Worm (Caenorhabditis elegans) whole organism, young adult: ENCODE data around the gene cest-3.

Experiments
- B0336.3 ChIP-seq: fragments of 200-800 bp; sonication (Bioruptor generic); IDR thresholded peaks from 2 replicates; pipeline ENCODE4 v1.3.6; 2022; ENCODE audit warnings: missing genetic modification characterization, missing compliant biosample characterization
- C06A6.2 ChIP-seq: fragments of 200-800 bp; sonication (Bioruptor generic); conservative IDR thresholded peaks from 2 replicates; pipeline ENCODE4 v1.3.6; 2022; ENCODE audit warnings: missing genetic modification characterization, missing compliant biosample characterization
- C17E4.6 ChIP-seq: fragments of 200-800 bp; sonication (Bioruptor generic); IDR thresholded peaks from 2 replicates; pipeline ENCODE4 v1.3.6; 2022; ENCODE audit warnings: missing genetic modification reagents, missing genetic modification characterization, missing compliant biosample characterization
- D2030.7 ChIP-seq: fragments of 200-800 bp; sonication (Bioruptor generic); IDR thresholded peaks from 2 replicates; pipeline ENCODE4 v1.3.6; 2022; ENCODE audit warnings: missing genetic modification reagents, missing genetic modification characterization, missing compliant biosample characterization
- F22D6.2 ChIP-seq: sonication (generic microtip); optimal IDR thresholded peaks from 2 replicates; lab custom pipeline; 2016; ENCODE audit warnings: mild to moderate bottlenecking, missing genetic modification characterization, missing compliant biosample characterization
- F49E8.2 ChIP-seq: sonication (generic microtip); optimal IDR thresholded peaks from 3 replicates; lab custom pipeline; 2017; ENCODE audit warnings: missing genetic modification characterization, mild to moderate bottlenecking, missing compliant biosample characterization, antibody characterized with exemption, moderate library complexity; ENCODE audit not compliant: insufficient read depth
- F57A8.1 ChIP-seq: fragments of 200-800 bp; sonication (Bioruptor generic); optimal IDR thresholded peaks from 2 replicates; lab custom pipeline; 2018; ENCODE audit warnings: mild to moderate bottlenecking, missing genetic modification characterization, moderate library complexity, missing compliant biosample characterization
- K11D2.4 ChIP-seq: fragments of 200-800 bp; sonication (Bioruptor generic); IDR thresholded peaks from 2 replicates; pipeline ENCODE4 v1.3.6; 2022; ENCODE audit warnings: missing genetic modification reagents, missing genetic modification characterization, missing compliant biosample characterization
- Y53F4B.3 ChIP-seq: fragments of 200-800 bp; sonication (Bioruptor generic); IDR thresholded peaks from 2 replicates; pipeline ENCODE4 v1.3.6; 2022; ENCODE audit warnings: missing genetic modification reagents, missing genetic modification characterization, missing compliant biosample characterization
- Y56A3A.18 ChIP-seq: fragments of 200-800 bp; sonication (Bioruptor generic); IDR thresholded peaks from 2 replicates; pipeline ENCODE4 v1.3.6; 2022; ENCODE audit warnings: missing genetic modification reagents, missing genetic modification characterization, missing compliant biosample characterization
- ZK185.1 ChIP-seq: sonication (generic microtip); optimal IDR thresholded peaks from 2 replicates; lab custom pipeline; 2016; ENCODE audit warnings: mild to moderate bottlenecking, missing genetic modification characterization, missing compliant biosample characterization; ENCODE audit not compliant: poor library complexity, severe bottlenecking
- attf-5 ChIP-seq: fragments of 200-800 bp; sonication (Bioruptor generic); optimal IDR thresholded peaks from 2 replicates; lab custom pipeline; 2018; ENCODE audit warnings: mild to moderate bottlenecking, missing genetic modification characterization, missing compliant biosample characterization
- ceh-100 ChIP-seq: fragments of 200-800 bp; sonication (Bioruptor generic); IDR thresholded peaks from 2 replicates; pipeline ENCODE4 v1.3.6; 2022; ENCODE audit warnings: missing genetic modification reagents, missing genetic modification characterization, missing compliant biosample characterization
- ceh-91 ChIP-seq: fragments of 200-800 bp; sonication (Bioruptor generic); IDR thresholded peaks from 2 replicates; pipeline ENCODE4 v1.3.6; 2022; ENCODE audit warnings: missing genetic modification reagents, missing genetic modification characterization, missing compliant biosample characterization
- chd-7 ChIP-seq: sonication (generic microtip); optimal IDR thresholded peaks from 2 replicates; lab custom pipeline; 2016; ENCODE audit warnings: mild to moderate bottlenecking, missing genetic modification characterization, moderate library complexity, missing compliant biosample characterization
- dpl-1 ChIP-seq: fragments of 150-350 bp; optimal IDR thresholded peaks from 2 replicates; lab custom pipeline; 2014; ENCODE audit warnings: missing biosample characterization, missing genetic modification reagents, missing genetic modification characterization
- egl-44 ChIP-seq: fragments of 200-800 bp; sonication (Bioruptor generic); IDR thresholded peaks from 2 replicates; pipeline ENCODE4 v1.3.6; 2022; ENCODE audit warnings: missing genetic modification reagents, missing genetic modification characterization, missing compliant biosample characterization
- egrh-3 ChIP-seq: fragments of 200-800 bp; sonication (Bioruptor generic); IDR thresholded peaks from 2 replicates; pipeline ENCODE4 v1.3.6; 2022; ENCODE audit warnings: missing genetic modification reagents, missing genetic modification characterization, missing compliant biosample characterization
- him-1 ChIP-seq: sonication (generic microtip); optimal IDR thresholded peaks from 2 replicates; lab custom pipeline; 2016; ENCODE audit warnings: missing genotype, missing genetic modification reagents, missing genetic modification characterization, missing compliant biosample characterization
- hlh-26 ChIP-seq: fragments of 200-800 bp; sonication (Bioruptor generic); conservative IDR thresholded peaks from 2 replicates; pipeline ENCODE4 v1.3.6; 2022; ENCODE audit warnings: missing genetic modification reagents, missing genetic modification characterization, missing compliant biosample characterization
- hmg-1.2 ChIP-seq: fragments of 200-800 bp; sonication (Bioruptor generic); IDR thresholded peaks from 2 replicates; pipeline ENCODE4 v1.3.6; 2022; ENCODE audit warnings: missing genetic modification reagents, missing genetic modification characterization, missing compliant biosample characterization
- hmg-20 ChIP-seq: fragments of 200-800 bp; sonication (Bioruptor generic); IDR thresholded peaks from 2 replicates; pipeline ENCODE4 v1.3.6; 2022; ENCODE audit warnings: missing genetic modification reagents, missing genetic modification characterization, missing compliant biosample characterization
- hrde-1 ChIP-seq: sonication (generic microtip); optimal IDR thresholded peaks from 2 replicates; lab custom pipeline; 2016; ENCODE audit warnings: missing genetic modification characterization, mild to moderate bottlenecking, missing compliant biosample characterization, moderate library complexity, missing genotype, missing genetic modification reagents, borderline replicate concordance
- let-607 ChIP-seq, 2 experiments: fragments of 200-800 bp in 1 of 2; sonication (Bioruptor generic) in 1 of 2; sonication (generic microtip) in 1 of 2; optimal IDR thresholded peaks; 2 replicates each; lab custom pipeline; 2016 to 2018; ENCODE audit warnings: mild to moderate bottlenecking in 2 of 2, missing compliant biosample characterization in 2 of 2, missing genetic modification characterization in 2 of 2, moderate library complexity in 2 of 2, missing genotype in 1 of 2
- nfyb-1 ChIP-seq: fragments of 200-800 bp; sonication (Bioruptor generic); IDR thresholded peaks from 2 replicates; pipeline ENCODE4 v1.3.6; 2022; ENCODE audit warnings: missing genetic modification reagents, missing genetic modification characterization, missing compliant biosample characterization
- rec-8 ChIP-seq, 2 experiments: sonication (generic microtip); optimal IDR thresholded peaks; 2 replicates each; lab custom pipeline; 2016; ENCODE audit warnings: mild to moderate bottlenecking in 2 of 2, missing genetic modification characterization in 2 of 2, missing genetic modification reagents in 2 of 2, missing genotype in 2 of 2, missing biosample characterization in 1 of 2, missing compliant biosample characterization in 1 of 2, moderate library complexity in 1 of 2
- sea-2 ChIP-seq: fragments of 200-800 bp; sonication (Bioruptor generic); IDR thresholded peaks from 2 replicates; pipeline ENCODE4 v1.3.6; 2022; ENCODE audit warnings: missing genetic modification characterization, missing compliant biosample characterization
- sptf-2 ChIP-seq: fragments of 200-800 bp; sonication (Bioruptor generic); optimal IDR thresholded peaks from 2 replicates; lab custom pipeline; 2018; ENCODE audit warnings: mild to moderate bottlenecking, missing genetic modification characterization, missing compliant biosample characterization
- unc-130 ChIP-seq: sonication (generic microtip); optimal IDR thresholded peaks from 2 replicates; lab custom pipeline; 2016; ENCODE audit warnings: missing genetic modification reagents, missing genetic modification characterization, missing compliant biosample characterization
- xnd-1 ChIP-seq: sonication (generic microtip); optimal IDR thresholded peaks from 2 replicates; lab custom pipeline; 2016; ENCODE audit warnings: missing genotype, missing genetic modification reagents, missing genetic modification characterization, missing compliant biosample characterization
- ztf-3 ChIP-seq: fragments of 200-800 bp; sonication (Bioruptor generic); optimal IDR thresholded peaks from 2 replicates; lab custom pipeline; 2018; ENCODE audit warnings: mild to moderate bottlenecking, missing genetic modification characterization, missing compliant biosample characterization

cest-3 gene

DNA sequence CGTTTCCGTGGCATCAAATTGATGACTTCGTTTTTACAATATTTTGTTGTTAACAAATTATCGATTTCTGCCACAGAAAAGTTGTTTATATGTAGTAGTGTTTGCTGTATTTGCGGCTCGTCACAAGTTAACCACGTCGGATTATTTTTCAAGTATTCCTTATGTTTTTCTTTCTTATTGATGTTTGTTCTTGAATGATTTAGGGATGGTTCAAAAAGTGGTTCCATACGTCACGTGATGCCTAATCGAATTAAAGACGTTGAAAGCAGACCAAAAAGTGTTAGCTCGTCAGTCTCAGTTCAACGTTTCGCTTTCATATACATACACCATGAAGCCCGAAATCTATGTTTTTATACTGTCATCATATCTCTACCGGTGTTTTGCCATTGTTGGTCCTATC, 44.0 kb downstream of the cest-3 start, which contains the start of gene lips-2:
Gene lips-2, plus strand, starts transcription at position 301 of the 400 bp plus-strand sequence.
- TF ChIP-seq Y56A3A.18 (no peak), dpl-1 (GFP tag; lab: Kevin White, UChicago) (no peak), chd-7 (tag; lab: Kevin White, UChicago) (no peak), sptf-2 (GFP tag; lab: Kevin White, UChicago) (no peak), ZK185.1 (tag; lab: Kevin White, UChicago) (no peak), Y53F4B.3 (GFP tag; lab: Robert Waterston, UW) (no peak), him-1 (tag; lab: Kevin White, UChicago) (no peak), hrde-1 (tag; lab: Kevin White, UChicago) (no peak), rec-8 (tag; optimal IDR thresholded peaks at IDR 0.05; lab: Kevin White, UChicago) (no peak), egrh-3 (GFP tag; lab: Robert Waterston, UW) (no peak), ztf-3 (no peak)

DNA sequence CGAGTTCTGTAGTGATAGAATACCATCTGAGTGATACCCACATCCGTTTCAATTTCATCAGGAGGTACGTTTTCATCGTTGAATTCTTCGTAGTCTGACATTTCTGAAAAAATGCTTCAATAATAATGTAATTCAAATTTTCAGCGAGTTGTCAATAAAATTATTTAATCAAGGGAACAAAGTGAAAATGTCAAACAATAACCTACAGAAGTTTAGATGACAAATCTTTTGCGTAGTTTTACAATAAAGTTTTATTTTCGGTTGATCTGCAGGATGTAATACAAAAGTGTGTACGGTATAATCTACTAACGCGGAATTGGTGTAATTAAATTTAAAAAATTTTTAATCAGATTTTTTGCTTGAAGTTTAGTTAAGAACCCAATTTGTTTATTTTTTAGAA, 46.8 kb downstream of the cest-3 start, which contains the start of gene C04B4.5:
Gene C04B4.5, minus strand, starts transcription at position 101 of the 400 bp plus-strand sequence.
- TF ChIP-seq unc-130, result no peak
- no peak for TF ChIP-seq attf-5 (GFP tag; lab: Kevin White, UChicago)
- TF ChIP-seq hmg-20, result no peak
- TF ChIP-seq hlh-26 (GFP tag; lab: Robert Waterston, UW), result no peak
- TF ChIP-seq nfyb-1 (GFP tag; lab: Robert Waterston, UW), result no peak
- TF ChIP-seq ceh-91 (GFP tag; lab: Robert Waterston, UW), result no peak
- TF ChIP-seq, all 124 proteins: peak for 0

DNA sequence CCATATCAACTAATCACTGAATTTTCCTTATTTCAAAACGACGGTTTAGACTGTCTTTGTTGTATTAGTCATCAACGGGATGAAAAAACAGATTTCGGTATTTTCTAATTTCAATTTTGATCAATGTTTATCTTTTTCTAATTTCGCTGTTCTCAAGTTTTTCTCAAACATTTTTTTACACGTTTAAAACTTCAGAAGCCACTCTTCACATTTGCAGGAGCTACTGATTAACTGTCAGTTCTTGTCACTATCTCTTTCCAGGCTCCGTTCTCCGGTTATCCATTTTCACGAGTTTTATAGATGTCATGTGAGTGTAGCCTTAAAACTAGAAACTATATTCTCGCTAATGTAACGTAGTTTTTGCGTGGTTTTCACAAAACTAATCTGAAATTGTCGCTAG, 49.1 kb downstream of the cest-3 start, which contains the start of gene C04B4.4:
Gene C04B4.4, plus strand, starts transcription at position 301 of the 400 bp plus-strand sequence.
- TF ChIP-seq F22D6.2 (tag; lab: Kevin White, UChicago) (no peak), B0336.3 (GFP tag; lab: Robert Waterston, UW) (no peak), C17E4.6 (GFP tag; lab: Robert Waterston, UW) (no peak), D2030.7 (no peak), C06A6.2 (GFP tag; lab: Robert Waterston, UW) (no peak), ceh-100 (no peak), sea-2 (GFP tag; lab: Robert Waterston, UW) (no peak), egl-44 (GFP tag; lab: Robert Waterston, UW) (no peak), F49E8.2 (tag; lab: Kevin White, UChicago) (no peak), K11D2.4 (GFP tag; lab: Robert Waterston, UW) (no peak), let-607 (tag; optimal IDR thresholded peaks at IDR 0.05; lab: Kevin White, UChicago) (no peak), hmg-1.2 (no peak), xnd-1 (no peak), F57A8.1 (GFP tag; lab: Kevin White, UChicago) (no peak)
